Worm (Caenorhabditis elegans): ENCODE results near the gene R02F11.3.

Gene R02F11.3

DNA sequence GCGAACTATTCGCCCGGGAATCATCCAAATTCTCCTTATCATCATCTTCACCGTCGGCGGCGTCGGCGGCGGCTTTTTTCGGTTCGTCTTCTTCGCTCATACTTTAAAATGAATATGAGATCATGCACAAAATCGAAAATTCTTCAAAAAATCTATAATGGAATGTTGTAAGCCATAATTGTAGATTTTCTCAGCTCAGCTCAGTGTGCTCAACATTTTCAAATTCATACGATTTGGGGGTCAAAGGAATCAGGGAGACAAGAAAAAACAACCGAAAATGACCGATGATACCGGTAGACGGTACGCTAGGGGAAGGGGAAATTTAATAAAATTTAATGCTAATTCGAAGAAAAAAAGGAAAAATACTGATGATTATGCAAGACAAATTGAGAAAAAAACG, 12.8 kb upstream of the R02F11.3 start, which contains the start of gene ccep-97:
Gene ccep-97, minus strand, starts transcription at position 101 of the 400 bp plus-strand sequence.
- TF ChIP-seq nhr-102 (tag; optimal IDR thresholded peaks at IDR 0.05) (no peak), jun-1 (tag; optimal IDR thresholded peaks at IDR 0.05) (no peak), pha-4 (GFP tag; IDR thresholded peaks at IDR 0.05) (peak; percentile 17; the same call in 1 of the 2 replicates), pha-4 (tag; optimal IDR thresholded peaks at IDR 0.05) (no peak), lin-1 (GFP tag; IDR thresholded peaks at IDR 0.05) (no peak), php-3 (GFP tag; IDR thresholded peaks at IDR 0.05) (no peak), duxl-1 (tag; optimal IDR thresholded peaks at IDR 0.05; ENCODE audit: poor library complexity) (no peak), zip-2 (tag; optimal IDR thresholded peaks at IDR 0.05) (no peak), ama-1 (optimal IDR thresholded peaks at IDR 0.05) (peak; percentile 49), ceh-62 (tag; optimal IDR thresholded peaks at IDR 0.05) (no peak), cey-2 (tag; optimal IDR thresholded peaks at IDR 0.05; ENCODE audit: borderline replicate concordance, insufficient read depth) (no peak), lim-7 (GFP tag; IDR thresholded peaks at IDR 0.05) (0 out of 2 replicates have a peak, but pooled peaks have one; percentile 55), nhr-48 (tag; optimal IDR thresholded peaks at IDR 0.05) (no peak), madf-9 (GFP tag; conservative IDR thresholded peaks at IDR 0.05) (no peak), zip-11 (GFP tag; IDR thresholded peaks at IDR 0.05) (no peak), aly-2 (tag; optimal IDR thresholded peaks at IDR 0.05) (no peak), dmd-6 (GFP tag; IDR thresholded peaks at IDR 0.05) (no peak), attf-4 (tag; optimal IDR thresholded peaks at IDR 0.05) (no peak), spr-1 (tag; optimal IDR thresholded peaks at IDR 0.05) (no peak), mes-2 (tag; optimal IDR thresholded peaks at IDR 0.05; ENCODE audit: poor library complexity, severe bottlenecking) (no peak), dmd-9 (GFP tag; IDR thresholded peaks at IDR 0.05) (no peak), fkh-10 (GFP tag; optimal IDR thresholded peaks at IDR 0.05) (no peak), nhr-42 (GFP tag; IDR thresholded peaks at IDR 0.05) (no peak), hmg-1.1 (GFP tag; IDR thresholded peaks at IDR 0.05) (no peak), lir-3 (tag; optimal IDR thresholded peaks at IDR 0.05) (no peak), nhr-11 (tag; optimal IDR thresholded peaks at IDR 0.05) (no peak), nhr-28 (tag; optimal IDR thresholded peaks at IDR 0.05) (peak; percentile 20), mdt-29 (GFP tag; IDR thresholded peaks at IDR 0.05) (no peak), spr-3 (GFP tag; optimal IDR thresholded peaks at IDR 0.05) (no peak)

DNA sequence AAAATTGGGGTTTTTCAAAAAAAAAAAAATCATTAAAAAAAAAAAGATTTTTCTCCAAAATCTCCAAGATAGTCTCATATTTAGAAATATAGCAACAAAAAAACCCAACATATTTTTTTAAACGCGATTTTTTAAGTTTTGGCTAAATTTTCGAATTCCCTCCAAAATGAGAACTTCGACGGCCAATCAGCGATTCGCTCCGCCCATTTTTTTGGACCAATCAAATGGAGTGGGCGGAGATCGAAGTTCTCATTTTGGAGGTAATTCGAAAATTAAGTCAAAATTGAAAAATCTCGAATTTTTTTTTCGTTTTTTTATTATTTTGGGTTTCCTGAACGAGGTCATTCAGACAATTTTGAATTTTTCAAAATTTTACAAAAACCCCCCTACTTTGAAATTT, 8.1 kb upstream of the R02F11.3 start:
- no peak for TF ChIP-seq zag-1 (tag; optimal IDR thresholded peaks at IDR 0.05)
- no peak for TF ChIP-seq daf-19 (GFP tag; conservative IDR thresholded peaks at IDR 0.05)
- no peak for TF ChIP-seq daf-8 (GFP tag; IDR thresholded peaks at IDR 0.05)
- no peak for TF ChIP-seq dpl-1 (GFP tag; optimal IDR thresholded peaks at IDR 0.05)
- no peak for TF ChIP-seq ceh-32 (tag; optimal IDR thresholded peaks at IDR 0.05; ENCODE audit: poor library complexity)
- no peak for TF ChIP-seq pha-4 (GFP tag; IDR thresholded peaks at IDR 0.05)
- TF ChIP-seq pha-4 (tag; optimal IDR thresholded peaks at IDR 0.05): no peak
- TF ChIP-seq saeg-2 (GFP tag; IDR thresholded peaks at IDR 0.05): no peak
- no peak for TF ChIP-seq mes-2 (tag; optimal IDR thresholded peaks at IDR 0.05; ENCODE audit: poor library complexity, severe bottlenecking)
- TF ChIP-seq madf-5 (GFP tag; IDR thresholded peaks at IDR 0.05): no peak
- no peak for TF ChIP-seq hlh-11 (tag; optimal IDR thresholded peaks at IDR 0.05)
- TF ChIP-seq T20F7.1 (GFP tag; optimal IDR thresholded peaks at IDR 0.05): no peak
- no peak for TF ChIP-seq zfp-2 (tag; optimal IDR thresholded peaks at IDR 0.05)
- no peak for TF ChIP-seq nhr-77 (tag; optimal IDR thresholded peaks at IDR 0.05)
- no peak for TF ChIP-seq zip-2 (tag; optimal IDR thresholded peaks at IDR 0.05)
- no peak for TF ChIP-seq tag-97 (GFP tag; IDR thresholded peaks at IDR 0.05)
- TF ChIP-seq ama-1 (optimal IDR thresholded peaks at IDR 0.05): no peak
- no peak for TF ChIP-seq ZK337.2 (GFP tag; IDR thresholded peaks at IDR 0.05)
